Fruit fly (Drosophila melanogaster) whole organism, embryonic: ENCODE results near the gene CG17612.
A peak's percentile ranks its signal among the peaks of the same experiment; 100 is the strongest.

Experiments used
- Asciz ChIP-seq: fragments of 200-800 bp; sonication (Bioruptor generic); optimal IDR thresholded peaks from 2 replicates; lab custom pipeline; 2017; ENCODE audit warnings: missing biosample characterization, mild to moderate bottlenecking, missing genetic modification characterization, missing genetic modification reagents
- CG10147 ChIP-seq: fragments of 200-800 bp; sonication (Bioruptor generic); optimal IDR thresholded peaks from 2 replicates; lab custom pipeline; 2019; ENCODE audit warnings: missing biosample characterization, mild to moderate bottlenecking, missing genetic modification characterization, moderate library complexity
- CG10209 ChIP-seq: fragments of 200-800 bp; sonication (Bioruptor generic); optimal IDR thresholded peaks from 3 replicates; lab custom pipeline; 2017; ENCODE audit warnings: missing biosample characterization, mild to moderate bottlenecking, missing genetic modification characterization, missing genetic modification reagents
- CG1024 ChIP-seq: fragments of 200-800 bp; sonication (Bioruptor generic); IDR thresholded peaks from 2 replicates; pipeline ENCODE4 v1.3.6; 2022; ENCODE audit warnings: missing biosample characterization, missing genetic modification characterization
- CG11695 ChIP-seq: fragments of 200-800 bp; sonication (Bioruptor generic); IDR thresholded peaks from 3 replicates; pipeline ENCODE4 v1.3.6; 2022; ENCODE audit warnings: missing biosample characterization, missing genetic modification characterization
- CG12659 ChIP-seq: fragments of 200-800 bp; sonication (Bioruptor generic); optimal IDR thresholded peaks from 3 replicates; lab custom pipeline; 2017; ENCODE audit warnings: mild to moderate bottlenecking, missing biosample characterization, missing genetic modification reagents, missing genetic modification characterization
- CG13287 ChIP-seq: fragments of 200-800 bp; sonication (Bioruptor generic); IDR thresholded peaks from 2 replicates; pipeline ENCODE4 v1.3.6; 2022; ENCODE audit warnings: missing biosample characterization, missing genetic modification characterization; ENCODE audit not compliant: partially characterized antibody
- CG14667 ChIP-seq: fragments of 200-800 bp; sonication (Bioruptor generic); IDR thresholded peaks from 2 replicates; pipeline ENCODE4 v1.3.6; 2022; ENCODE audit warnings: missing biosample characterization, missing genetic modification characterization
- CG17186 ChIP-seq: fragments of 200-800 bp; sonication (Bioruptor generic); optimal IDR thresholded peaks from 3 replicates; lab custom pipeline; 2017; ENCODE audit warnings: missing biosample characterization, missing genetic modification reagents, missing genetic modification characterization
- CG17328 ChIP-seq: fragments of 200-800 bp; sonication (Bioruptor generic); IDR thresholded peaks from 2 replicates; pipeline ENCODE4 v1.3.6; 2022; ENCODE audit warnings: missing biosample characterization, missing genetic modification characterization
- CG18262 ChIP-seq: fragments of 200-800 bp; optimal IDR thresholded peaks from 3 replicates; lab custom pipeline; 2019; ENCODE audit warnings: missing biosample characterization, mild to moderate bottlenecking, missing genetic modification characterization, moderate library complexity
- CG2199 ChIP-seq: fragments of 200-800 bp; sonication (Bioruptor generic); IDR thresholded peaks from 3 replicates; pipeline ENCODE4 v1.3.6; 2022; ENCODE audit warnings: missing biosample characterization, missing genetic modification characterization
- CG2889 ChIP-seq: fragments of 200-800 bp; sonication (Bioruptor generic); IDR thresholded peaks from 3 replicates; pipeline ENCODE4 v1.3.6; 2022; ENCODE audit warnings: missing biosample characterization, missing genetic modification characterization
- CG3065 ChIP-seq: fragments of 200-800 bp; sonication (Bioruptor generic); optimal IDR thresholded peaks from 2 replicates; lab custom pipeline; 2016; ENCODE audit warnings: missing biosample characterization, missing genetic modification characterization
- CG3163 ChIP-seq: fragments of 200-800 bp; sonication (Bioruptor generic); optimal IDR thresholded peaks from 3 replicates; lab custom pipeline; 2016; ENCODE audit warnings: missing biosample characterization, missing genetic modification characterization
- CG3407 ChIP-seq: fragments of 200-800 bp; sonication (Bioruptor generic); optimal IDR thresholded peaks from 2 replicates; lab custom pipeline; 2018; ENCODE audit warnings: missing biosample characterization, mild to moderate bottlenecking, missing genetic modification characterization
- CG4617 ChIP-seq: fragments of 200-800 bp; sonication (Bioruptor generic); optimal IDR thresholded peaks from 3 replicates; lab custom pipeline; 2016; ENCODE audit warnings: missing biosample characterization, missing genetic modification characterization, borderline replicate concordance
- CG8281 ChIP-seq: fragments of 200-800 bp; sonication (Bioruptor generic); optimal IDR thresholded peaks from 2 replicates; lab custom pipeline; 2018; ENCODE audit warnings: missing biosample characterization, mild to moderate bottlenecking, missing genetic modification characterization, moderate library complexity
- CG9215 ChIP-seq: fragments of 200-800 bp; sonication (Bioruptor generic); IDR thresholded peaks from 2 replicates; pipeline ENCODE4 v1.3.6; 2022; ENCODE audit warnings: missing biosample characterization, missing genetic modification characterization
- CG9817 ChIP-seq: fragments of 200-800 bp; sonication (Bioruptor generic); optimal IDR thresholded peaks from 2 replicates; lab custom pipeline; 2018; ENCODE audit warnings: missing biosample characterization, mild to moderate bottlenecking, missing genetic modification characterization, moderate library complexity
- Dfd ChIP-seq, 2 experiments: fragments of >200 bp; optimal IDR thresholded peaks; 2 replicates each; lab custom pipeline; 2017; ENCODE audit warnings: missing biosample characterization in 2 of 2, missing genetic modification characterization in 2 of 2
- Doc3 ChIP-seq: fragments of 200-800 bp; sonication (Bioruptor generic); IDR thresholded peaks from 3 replicates; pipeline ENCODE4 v1.3.6; 2022; ENCODE audit warnings: missing biosample characterization, missing genetic modification characterization; ENCODE audit not compliant: partially characterized antibody
- HLHmδ ChIP-seq: fragments of 200-800 bp; sonication (Bioruptor generic); optimal IDR thresholded peaks from 2 replicates; lab custom pipeline; 2018; ENCODE audit warnings: missing biosample characterization, mild to moderate bottlenecking, missing genetic modification characterization, moderate library complexity
- Kr ChIP-seq: fragments of 200-800 bp; sonication (Bioruptor generic); optimal IDR thresholded peaks from 2 replicates; lab custom pipeline; 2017; ENCODE audit warnings: missing biosample characterization, mild to moderate bottlenecking, missing genetic modification characterization
- MTF-1 ChIP-seq: fragments of 200-800 bp; sonication (Bioruptor generic); optimal IDR thresholded peaks from 2 replicates; lab custom pipeline; 2018; ENCODE audit warnings: missing biosample characterization, mild to moderate bottlenecking, missing genetic modification characterization, borderline replicate concordance
- Meics ChIP-seq: fragments of 200-800 bp; sonication (Bioruptor generic); optimal IDR thresholded peaks from 2 replicates; lab custom pipeline; 2017; ENCODE audit warnings: missing biosample characterization, mild to moderate bottlenecking, missing genetic modification characterization
- Nf-YC ChIP-seq: fragments of 200-800 bp; optimal IDR thresholded peaks from 3 replicates; lab custom pipeline; 2019; ENCODE audit warnings: missing biosample characterization, mild to moderate bottlenecking, missing genetic modification characterization, moderate library complexity
- Ptx1 ChIP-seq: fragments of 200-800 bp; sonication (Bioruptor generic); IDR thresholded peaks from 2 replicates; pipeline ENCODE4 v1.3.6; 2022; ENCODE audit warnings: missing biosample characterization, missing genetic modification characterization
- Ravus ChIP-seq: fragments of 200-800 bp; sonication (Bioruptor generic); IDR thresholded peaks from 2 replicates; pipeline ENCODE4 v1.3.6; 2022; ENCODE audit warnings: missing biosample characterization, missing genetic modification characterization
- Sry-δ ChIP-seq: fragments of 200-800 bp; sonication (Bioruptor generic); optimal IDR thresholded peaks from 2 replicates; lab custom pipeline; 2016; ENCODE audit warnings: missing biosample characterization, missing genetic modification characterization
- Tbp ChIP-seq: fragments of >200 bp; optimal IDR thresholded peaks from 2 replicates; lab custom pipeline; 2018; ENCODE audit warnings: missing biosample characterization, missing genetic modification characterization
- al ChIP-seq: fragments of 200-800 bp; sonication (Bioruptor generic); IDR thresholded peaks from 2 replicates; pipeline ENCODE4 v1.3.6; 2022; ENCODE audit warnings: missing biosample characterization, missing genetic modification characterization
- az2 ChIP-seq: fragments of 200-800 bp; sonication (Bioruptor generic); optimal IDR thresholded peaks from 3 replicates; lab custom pipeline; 2016; ENCODE audit warnings: missing biosample characterization, missing genetic modification characterization
- crc ChIP-seq: fragments of 200-800 bp; sonication (Bioruptor generic); optimal IDR thresholded peaks from 2 replicates; lab custom pipeline; 2016; ENCODE audit warnings: missing biosample characterization, missing genetic modification characterization
- en ChIP-seq: fragments of 200-800 bp; sonication (Bioruptor generic); optimal IDR thresholded peaks from 2 replicates; lab custom pipeline; 2016; ENCODE audit warnings: missing biosample characterization, missing genetic modification characterization
- eve ChIP-seq, 2 experiments: fragments of >200 bp; optimal IDR thresholded peaks; 2 replicates each; lab custom pipeline; 2017; ENCODE audit warnings: missing biosample characterization in 2 of 2, missing genetic modification characterization in 2 of 2
- fru ChIP-seq: fragments of >200 bp; optimal IDR thresholded peaks from 2 replicates; lab custom pipeline; 2017
- fu2 ChIP-seq: fragments of 200-800 bp; sonication (Bioruptor generic); optimal IDR thresholded peaks from 2 replicates; lab custom pipeline; 2016; ENCODE audit warnings: missing biosample characterization, missing genetic modification characterization
- gem ChIP-seq: fragments of 200-800 bp; sonication (Bioruptor generic); optimal IDR thresholded peaks from 2 replicates; lab custom pipeline; 2019; ENCODE audit warnings: missing biosample characterization, mild to moderate bottlenecking, missing genetic modification characterization, moderate library complexity
- her ChIP-seq: fragments of 200-800 bp; sonication (Bioruptor generic); optimal IDR thresholded peaks from 2 replicates; lab custom pipeline; 2016; ENCODE audit warnings: missing biosample characterization, missing genetic modification characterization
- kah ChIP-seq: fragments of 200-800 bp; sonication (Bioruptor generic); optimal IDR thresholded peaks from 2 replicates; lab custom pipeline; 2018; ENCODE audit warnings: missing biosample characterization, mild to moderate bottlenecking, missing genetic modification characterization
- ken ChIP-seq: fragments of 200-800 bp; sonication (Bioruptor generic); IDR thresholded peaks from 3 replicates; pipeline ENCODE4 v1.3.6; 2022; ENCODE audit warnings: missing biosample characterization, missing genetic modification characterization
- knrl ChIP-seq: fragments of 200-800 bp; sonication (Bioruptor generic); IDR thresholded peaks from 3 replicates; pipeline ENCODE4 v1.3.6; 2022; ENCODE audit warnings: missing biosample characterization, missing genetic modification characterization; ENCODE audit not compliant: partially characterized antibody
- mam ChIP-seq: fragments of 200-800 bp; sonication (Bioruptor generic); optimal IDR thresholded peaks from 3 replicates; lab custom pipeline; 2016; ENCODE audit warnings: missing biosample characterization, missing genetic modification characterization
- nerfin-2 ChIP-seq: fragments of 200-800 bp; sonication (Bioruptor generic); IDR thresholded peaks from 2 replicates; pipeline ENCODE4 v1.3.6; 2022; ENCODE audit warnings: missing biosample characterization, missing genetic modification characterization; ENCODE audit not compliant: partially characterized antibody
- nom ChIP-seq: fragments of 200-800 bp; sonication (Bioruptor generic); optimal IDR thresholded peaks from 2 replicates; lab custom pipeline; 2017; ENCODE audit warnings: missing biosample characterization, missing genetic modification characterization, mild to moderate bottlenecking, moderate library complexity, missing genetic modification reagents
- p53 ChIP-seq: fragments of 200-800 bp; sonication (Bioruptor generic); optimal IDR thresholded peaks from 2 replicates; lab custom pipeline; 2016; ENCODE audit warnings: missing biosample characterization, missing genetic modification characterization
- pnt ChIP-seq: fragments of 200-800 bp; sonication (Bioruptor generic); optimal IDR thresholded peaks from 3 replicates; lab custom pipeline; 2016; ENCODE audit warnings: missing biosample characterization, missing genetic modification characterization
- pzg ChIP-seq: fragments of 200-800 bp; sonication (Bioruptor generic); optimal IDR thresholded peaks from 3 replicates; lab custom pipeline; 2018; ENCODE audit warnings: missing biosample characterization, mild to moderate bottlenecking, missing genetic modification characterization, moderate library complexity
- ssp ChIP-seq: fragments of 200-800 bp; sonication (Bioruptor generic); IDR thresholded peaks from 2 replicates; pipeline ENCODE4 v1.3.6; 2022; ENCODE audit warnings: missing biosample characterization, missing genetic modification characterization
- wek ChIP-seq: fragments of 200-800 bp; sonication (Bioruptor generic); optimal IDR thresholded peaks from 3 replicates; lab custom pipeline; 2018; ENCODE audit warnings: missing biosample characterization, mild to moderate bottlenecking, missing genetic modification characterization, moderate library complexity
- zf30C ChIP-seq: fragments of 200-800 bp; sonication (Bioruptor generic); optimal IDR thresholded peaks from 3 replicates; lab custom pipeline; 2018; ENCODE audit warnings: missing biosample characterization, mild to moderate bottlenecking, missing genetic modification characterization

The CG17612 gene

dm6 chr2L:4333758-4334114 lies 48.8 kb downstream of the CG17612 start, which contains the start of gene Atet (continued):
- TF ChIP-seq HLHmδ (peak; percentile 35), CG11695 (GFP tag; lab: Robert Waterston, UW) (no peak), al (no peak), fu2 (GFP tag; lab: Kevin White, UChicago) (no peak), Tbp (GFP tag; lab: Kevin White, UChicago) (no peak), CG2889 (GFP tag; lab: Robert Waterston, UW) (0 out of 3 replicates have a peak, but pooled peaks have one; percentile 1), Dfd (GFP tag; optimal IDR thresholded peaks at IDR 0.05; lab: Kevin White, UChicago) (no peak), CG4617 (GFP tag; lab: Kevin White, UChicago) (no peak), CG1024 (GFP tag; lab: Robert Waterston, UW) (no peak), kah (GFP tag; lab: Kevin White, UChicago) (peak; percentile 11), Sry-δ (GFP tag; lab: Kevin White, UChicago) (no peak), wek (GFP tag; lab: Kevin White, UChicago) (no peak), crc (GFP tag; lab: Kevin White, UChicago) (no peak), CG3163 (GFP tag; lab: Kevin White, UChicago) (peak; percentile 1), ken (0 out of 3 replicates have a peak, but pooled peaks have one; percentile 40), fru (lab: Kevin White, UChicago) (no peak), gem (tag; lab: Kevin White, UChicago) (no peak), CG12659 (GFP tag; lab: Kevin White, UChicago) (no peak), CG9817 (tag; lab: Kevin White, UChicago) (no peak), knrl (peak; percentile 19; the same call in 1 of the 3 replicates), Meics (GFP tag; lab: Kevin White, UChicago) (no peak), nerfin-2 (GFP tag; lab: Robert Waterston, UW) (no peak; the same call in 1 of the 2 replicates), her (GFP tag; lab: Kevin White, UChicago) (peak; percentile 64), CG3065 (GFP tag; lab: Kevin White, UChicago) (no peak), MTF-1 (GFP tag; lab: Kevin White, UChicago) (no peak), pzg (no peak), p53 (GFP tag; lab: Kevin White, UChicago) (no peak), az2 (no peak), ssp (GFP tag; lab: Robert Waterston, UW) (no peak), en (GFP tag; lab: Kevin White, UChicago) (no peak), CG9215 (GFP tag; lab: Robert Waterston, UW) (no peak), pnt (GFP tag; lab: Kevin White, UChicago) (no peak), eve (GFP tag; optimal IDR thresholded peaks at IDR 0.05; lab: Kevin White, UChicago) (no peak), nom (GFP tag; lab: Kevin White, UChicago) (peak; percentile 8), Kr (GFP tag; lab: Kevin White, UChicago) (no peak), Doc3 (GFP tag; lab: Robert Waterston, UW) (no peak), Asciz (GFP tag; lab: Kevin White, UChicago) (no peak), CG17186 (no peak), CG10147 (no peak), CG17328 (GFP tag; lab: Robert Waterston, UW) (peak; percentile 10; the same call in 1 of the 2 replicates), CG18262 (no peak), CG8281 (no peak), mam (GFP tag; lab: Kevin White, UChicago) (no peak), Nf-YC (tag; lab: Kevin White, UChicago) (no peak), CG14667 (GFP tag; lab: Robert Waterston, UW) (no peak), zf30C (GFP tag; lab: Kevin White, UChicago) (no peak), Ravus (GFP tag; lab: Robert Waterston, UW) (no peak), CG13287 (GFP tag; lab: Robert Waterston, UW) (peak; percentile 46), CG2199 (peak; percentile 78; the same call in 1 of the 3 replicates), CG3407 (GFP tag; lab: Kevin White, UChicago) (peak; percentile 3), Ptx1 (GFP tag; lab: Robert Waterston, UW) (no peak), CG10209 (GFP tag; lab: Kevin White, UChicago) (no peak)
